1 worm cellular context compared by ENCODE assay signal in genomic region chrV:6793744-6794239, ce11.
TF ChIP-seq lines count a peak whose summit lies in the region.

ZC404.1 (plus strand) TSS chrV:6794189.

TF ChIP-seq in whole organism, L1 larva, 84 proteins besides CTCF, POLR2A, EP300 and RAD21 (continued from another document):
- TF ChIP-seq pax-3 (tag; optimal IDR thresholded peaks at IDR 0.05; lab: Kevin White, UChicago) (no peak), hlh-17 (GFP tag; optimal IDR thresholded peaks at IDR 0.05; lab: Kevin White, UChicago; ENCODE audit: borderline replicate concordance) (no peak), lin-14 (GFP tag; optimal IDR thresholded peaks at IDR 0.05; lab: Kevin White, UChicago) (peak; percentile 74), swsn-7 (tag; optimal IDR thresholded peaks at IDR 0.05; lab: Kevin White, UChicago) (peak; percentile 21), lir-3 (tag; optimal IDR thresholded peaks at IDR 0.05; lab: Kevin White, UChicago; ENCODE audit: poor library complexity) (no peak), elt-3 (tag; optimal IDR thresholded peaks at IDR 0.05; lab: Kevin White, UChicago) (no peak), efl-1 (optimal IDR thresholded peaks at IDR 0.05; lab: Kevin White, UChicago) (peak; percentile 3 to 8), efl-1 (GFP tag; optimal IDR thresholded peaks at IDR 0.05 in 1 of 2; lab: Kevin White, UChicago) (peak in 1 of 2 experiments; percentile 49), ceh-82 (tag; optimal IDR thresholded peaks at IDR 0.05; lab: Kevin White, UChicago) (peak in 1 of 3 experiments; percentile 23), egl-13 (tag; optimal IDR thresholded peaks at IDR 0.05; lab: Kevin White, UChicago) (no peak), lin-15B (tag; optimal IDR thresholded peaks at IDR 0.05; lab: Kevin White, UChicago) (no peak), lin-39 (tag; optimal IDR thresholded peaks at IDR 0.05; lab: Kevin White, UChicago) (no peak), nhr-237 (tag; optimal IDR thresholded peaks at IDR 0.05; lab: Kevin White, UChicago) (no peak), elt-2 (tag; optimal IDR thresholded peaks at IDR 0.05; lab: Kevin White, UChicago) (no peak), snu-23 (GFP tag; optimal IDR thresholded peaks at IDR 0.05; lab: Kevin White, UChicago) (no peak), unc-86 (tag; optimal IDR thresholded peaks at IDR 0.05; lab: Kevin White, UChicago) (peak; percentile 1), fkh-8 (tag; optimal IDR thresholded peaks at IDR 0.05; lab: Kevin White, UChicago) (peak; percentile 64), nhr-77 (tag; optimal IDR thresholded peaks at IDR 0.05; lab: Kevin White, UChicago) (no peak), pag-3 (tag; optimal IDR thresholded peaks at IDR 0.05; lab: Kevin White, UChicago; ENCODE audit: borderline replicate concordance, insufficient read depth) (no peak), unc-62 (GFP tag; optimal IDR thresholded peaks at IDR 0.05; lab: Kevin White, UChicago) (no peak), zag-1 (tag; optimal IDR thresholded peaks at IDR 0.05; lab: Kevin White, UChicago) (no peak), lin-35 (GFP tag; optimal IDR thresholded peaks at IDR 0.05; lab: Kevin White, UChicago) (peak in 1 of 2 experiments; percentile 3), ces-1 (GFP tag; optimal IDR thresholded peaks at IDR 0.05; lab: Kevin White, UChicago) (no peak)
